Fruit fly (Drosophila melanogaster): Measurements from ENCODE around the gene Oatp33Ea.

The Oatp33Ea gene

dm6 chr2L:12435976-12436771 is 9.6 kb downstream of the Oatp33Ea start (continued):
- TF ChIP-seq sens-2 (GFP tag; IDR thresholded peaks at IDR 0.05) (no peak), nmo (GFP tag; optimal IDR thresholded peaks at IDR 0.05) (peak; percentile 6), gsb (GFP tag; IDR thresholded peaks at IDR 0.05) (no peak), CG13123 (GFP tag; optimal IDR thresholded peaks at IDR 0.05) (no peak), yki (optimal IDR thresholded peaks at IDR 0.05) (peak; percentile 35), slp2 (GFP tag; optimal IDR thresholded peaks at IDR 0.05) (no peak), C15 (GFP tag; IDR thresholded peaks at IDR 0.05) (no peak), CG4424 (GFP tag; optimal IDR thresholded peaks at IDR 0.05) (peak; percentile 10), gem (tag; optimal IDR thresholded peaks at IDR 0.05) (peak; percentile 84), usp (GFP tag; optimal IDR thresholded peaks at IDR 0.05) (no peak), CG8290 (GFP tag; optimal IDR thresholded peaks at IDR 0.05) (peak; percentile 6), CG8290 (tag; optimal IDR thresholded peaks at IDR 0.05) (peak in 1 of 2 experiments; percentile 44), pfk (GFP tag; optimal IDR thresholded peaks at IDR 0.05) (peak; percentile 35), CG3281 (GFP tag; optimal IDR thresholded peaks at IDR 0.05) (peak; percentile 1), CG14050 (GFP tag; IDR thresholded peaks at IDR 0.05) (no peak), ftz-f1 (GFP tag; optimal IDR thresholded peaks at IDR 0.05) (no peak), fd96Cb (tag; optimal IDR thresholded peaks at IDR 0.05) (no peak), sens (GFP tag) (no peak), CG2129 (GFP tag; IDR thresholded peaks at IDR 0.05; ENCODE audit: partially characterized antibody) (no peak), H15 (GFP tag; IDR thresholded peaks at IDR 0.05) (no peak), CG13287 (GFP tag; IDR thresholded peaks at IDR 0.05; ENCODE audit: partially characterized antibody) (peak; percentile 37; the same call in 1 of the 2 replicates), z (GFP tag; IDR thresholded peaks at IDR 0.05) (no peak), dati (GFP tag; IDR thresholded peaks at IDR 0.05) (no peak), Oaz (GFP tag; IDR thresholded peaks at IDR 0.05) (no peak), Dip2 (GFP tag; IDR thresholded peaks at IDR 0.05) (no peak), lola (GFP tag; optimal IDR thresholded peaks at IDR 0.05) (no peak), CG17385 (GFP tag; optimal IDR thresholded peaks at IDR 0.05) (peak; percentile 20), trh (GFP tag; optimal IDR thresholded peaks at IDR 0.05) (no peak), crol (GFP tag; IDR thresholded peaks at IDR 0.05) (peak; percentile 66), lbe (GFP tag; optimal IDR thresholded peaks at IDR 0.05) (no peak), CG4360 (GFP tag; IDR thresholded peaks at IDR 0.05) (no peak), amos (GFP tag; IDR thresholded peaks at IDR 0.05; ENCODE audit: partially characterized antibody) (no peak; the same call in 1 of the 2 replicates), cato (GFP tag; optimal IDR thresholded peaks at IDR 0.05; ENCODE audit: borderline replicate concordance) (no peak), row (GFP tag; IDR thresholded peaks at IDR 0.05) (peak; percentile 88), CG4730 (GFP tag; IDR thresholded peaks at IDR 0.05) (no peak), sima (GFP tag; optimal IDR thresholded peaks at IDR 0.05) (no peak), lilli (GFP tag; optimal IDR thresholded peaks at IDR 0.05) (peak; percentile 1), mirr (GFP tag; optimal IDR thresholded peaks at IDR 0.05) (peak; percentile 41), Hmr (GFP tag; optimal IDR thresholded peaks at IDR 0.05) (peak; percentile 36), ci (GFP tag; IDR thresholded peaks at IDR 0.05) (peak; percentile 12; the same call in 1 of the 3 replicates), PHDP (tag; optimal IDR thresholded peaks at IDR 0.05) (no peak), ara (GFP tag; IDR thresholded peaks at IDR 0.05) (no peak), CG10979 (tag; optimal IDR thresholded peaks at IDR 0.05) (no peak), mld (GFP tag; IDR thresholded peaks at IDR 0.05; ENCODE audit: partially characterized antibody) (no peak), CG10543 (GFP tag; optimal IDR thresholded peaks at IDR 0.05) (no peak), Opbp (GFP tag; IDR thresholded peaks at IDR 0.05; ENCODE audit: partially characterized antibody) (peak; percentile 23; the same call in 1 of the 3 replicates), zen (tag; optimal IDR thresholded peaks at IDR 0.05) (no peak), Dll (GFP tag; IDR thresholded peaks at IDR 0.05; ENCODE audit: partially characterized antibody) (0 out of 4 replicates have a peak, but pooled peaks have one; percentile 3), CG18599 (GFP tag; optimal IDR thresholded peaks at IDR 0.05) (peak; percentile 15)
